Worm (Caenorhabditis elegans): Measurements from ENCODE around the gene F44B9.10.

DNA sequence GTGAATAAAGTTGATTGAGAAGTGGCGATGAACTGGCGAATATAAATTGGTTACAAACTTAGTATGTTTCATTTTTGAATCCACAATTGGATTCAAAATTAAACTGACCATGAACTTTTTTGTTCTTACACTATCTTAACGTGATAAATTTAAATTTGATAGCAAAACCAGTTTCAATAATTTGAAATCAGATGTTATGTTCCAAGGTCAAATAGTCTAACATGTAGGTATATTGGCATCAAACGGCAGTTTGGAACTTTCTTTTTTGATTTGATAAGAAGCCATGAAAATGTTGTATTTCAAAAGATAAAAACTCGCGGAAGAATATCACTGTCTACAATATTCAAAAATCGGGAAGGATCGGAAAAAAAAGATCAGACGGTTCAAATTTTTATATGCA is 2.6 kb upstream of the F44B9.10 start:
- TF ChIP-seq sox-4 (tag; optimal IDR thresholded peaks at IDR 0.05) (no peak), ceh-45 (GFP tag; IDR thresholded peaks at IDR 0.05) (no peak), pqm-1 (tag; optimal IDR thresholded peaks at IDR 0.05) (no peak), ama-1 (optimal IDR thresholded peaks at IDR 0.05) (no peak), ref-2 (tag; optimal IDR thresholded peaks at IDR 0.05) (no peak), nfya-1 (tag; optimal IDR thresholded peaks at IDR 0.05) (no peak), ceh-24 (tag; optimal IDR thresholded peaks at IDR 0.05) (no peak), ceh-9 (tag; optimal IDR thresholded peaks at IDR 0.05) (no peak)
